Worm (Caenorhabditis elegans) whole organism, L3 larva: ENCODE results near the gene ung-1.

Source experiments
- R02D3.7 ChIP-seq: fragments of 150-350 bp; optimal IDR thresholded peaks from 2 replicates; lab custom pipeline; 2014; ENCODE audit warnings: missing biosample characterization, missing genetic modification characterization
- ZK546.5 ChIP-seq: sonication (generic microtip); optimal IDR thresholded peaks from 2 replicates; lab custom pipeline; 2017; ENCODE audit warnings: missing biosample characterization, missing genetic modification characterization
- aly-2 ChIP-seq: fragments of 150-350 bp; optimal IDR thresholded peaks from 2 replicates; lab custom pipeline; 2014; ENCODE audit warnings: missing biosample characterization, missing genetic modification characterization
- ceh-28 ChIP-seq: fragments of 150-350 bp; optimal IDR thresholded peaks from 2 replicates; lab custom pipeline; 2014; ENCODE audit warnings: missing biosample characterization, missing genetic modification reagents, missing genetic modification characterization
- ceh-82 ChIP-seq: fragments of 150-350 bp; optimal IDR thresholded peaks from 2 replicates; lab custom pipeline; 2014; ENCODE audit warnings: missing biosample characterization, missing genetic modification characterization
- ceh-9 ChIP-seq: sonication (generic microtip); optimal IDR thresholded peaks from 2 replicates; lab custom pipeline; 2018; ENCODE audit warnings: missing biosample characterization, missing genetic modification characterization
- daf-12 ChIP-seq: fragments of 150-350 bp; optimal IDR thresholded peaks from 2 replicates; lab custom pipeline; 2014; ENCODE audit warnings: missing biosample characterization, missing genetic modification reagents, missing genetic modification characterization
- egl-27 ChIP-seq: sonication (generic microtip); optimal IDR thresholded peaks from 4 replicates; lab custom pipeline; 2017; ENCODE audit warnings: missing biosample characterization, missing genetic modification reagents, missing genetic modification characterization
- egl-5 ChIP-seq: fragments of 150-350 bp; optimal IDR thresholded peaks from 2 replicates; lab custom pipeline; 2017; ENCODE audit warnings: missing biosample characterization, missing genetic modification reagents, missing genetic modification characterization, inconsistent platforms
- elt-2 ChIP-seq: sonication (generic microtip); optimal IDR thresholded peaks from 2 replicates; lab custom pipeline; 2016; ENCODE audit warnings: missing genetic modification reagents, mild to moderate bottlenecking, missing genetic modification characterization, missing compliant biosample characterization
- elt-3 ChIP-seq, 3 experiments: fragments of 150-350 bp in 1 of 3; sonication (generic microtip) in 2 of 3; optimal IDR thresholded peaks; 2 replicates in 2 of 3; 4 replicates in 1 of 3; lab custom pipeline; 2014 to 2017; ENCODE audit warnings: missing biosample characterization in 3 of 3, missing genetic modification characterization in 3 of 3
- eor-1 ChIP-seq, 2 experiments: fragments of 150-350 bp; optimal IDR thresholded peaks; 2 replicates each; lab custom pipeline; 2014 to 2018; ENCODE audit warnings: missing biosample characterization in 2 of 2, missing genetic modification characterization in 2 of 2
- fkh-2 ChIP-seq: fragments of 150-350 bp; optimal IDR thresholded peaks from 2 replicates; lab custom pipeline; 2014; ENCODE audit warnings: missing biosample characterization, missing genetic modification reagents, missing genetic modification characterization
- hmg-11 ChIP-seq: sonication (generic microtip); optimal IDR thresholded peaks from 2 replicates; lab custom pipeline; 2016; ENCODE audit warnings: missing genetic modification characterization, missing compliant biosample characterization
- jun-1 ChIP-seq: fragments of 150-350 bp; optimal IDR thresholded peaks from 2 replicates; lab custom pipeline; 2014; ENCODE audit warnings: missing biosample characterization, missing genetic modification reagents, missing genetic modification characterization
- lin-15B ChIP-seq: fragments of 150-350 bp; optimal IDR thresholded peaks from 2 replicates; lab custom pipeline; 2014; ENCODE audit warnings: missing biosample characterization, missing genetic modification characterization
- lin-39 ChIP-seq: fragments of 150-350 bp; optimal IDR thresholded peaks from 2 replicates; lab custom pipeline; 2018; ENCODE audit warnings: missing biosample characterization, missing genetic modification reagents, missing genetic modification characterization
- mdl-1 ChIP-seq: fragments of 150-350 bp; optimal IDR thresholded peaks from 2 replicates; lab custom pipeline; 2014; ENCODE audit warnings: missing biosample characterization, missing genetic modification characterization
- mml-1 ChIP-seq: fragments of 150-350 bp; sonication (generic microtip); optimal IDR thresholded peaks from 3 replicates; lab custom pipeline; 2014; ENCODE audit warnings: missing biosample characterization, missing genetic modification characterization
- nfya-1 ChIP-seq: sonication (generic microtip); optimal IDR thresholded peaks from 2 replicates; lab custom pipeline; 2017; ENCODE audit warnings: missing genetic modification characterization, mild to moderate bottlenecking, missing compliant biosample characterization, antibody characterized with exemption, moderate library complexity; ENCODE audit not compliant: insufficient read depth
- nhr-11 ChIP-seq: fragments of 150-350 bp; optimal IDR thresholded peaks from 2 replicates; lab custom pipeline; 2014; ENCODE audit warnings: missing biosample characterization, missing genetic modification characterization
- nhr-23 ChIP-seq: fragments of 150-350 bp; optimal IDR thresholded peaks from 2 replicates; lab custom pipeline; 2014; ENCODE audit warnings: missing biosample characterization, missing genetic modification reagents, missing genetic modification characterization
- nhr-237 ChIP-seq: fragments of 150-350 bp; optimal IDR thresholded peaks from 2 replicates; lab custom pipeline; 2014; ENCODE audit warnings: missing biosample characterization, missing genetic modification characterization
- nhr-28 ChIP-seq: fragments of 150-350 bp; optimal IDR thresholded peaks from 2 replicates; lab custom pipeline; 2014; ENCODE audit warnings: missing biosample characterization, missing genetic modification characterization
- pha-4 ChIP-seq: fragments of 150-350 bp; optimal IDR thresholded peaks from 2 replicates; lab custom pipeline; 2014; ENCODE audit warnings: missing biosample characterization, missing genetic modification reagents, missing genetic modification characterization
- pqm-1 ChIP-seq: fragments of 150-350 bp; optimal IDR thresholded peaks from 2 replicates; lab custom pipeline; 2017; ENCODE audit warnings: missing biosample characterization, missing genetic modification characterization, inconsistent platforms
- sea-2 ChIP-seq: fragments of 150-350 bp; sonication (generic microtip); optimal IDR thresholded peaks from 4 replicates; lab custom pipeline; 2014; ENCODE audit warnings: missing biosample characterization, missing genetic modification reagents, missing genetic modification characterization
- snpc-4 ChIP-seq: fragments of 150-350 bp; optimal IDR thresholded peaks from 2 replicates; lab custom pipeline; 2014; ENCODE audit warnings: missing biosample characterization, missing genetic modification characterization
- tbx-2 ChIP-seq: sonication (generic microtip); optimal IDR thresholded peaks from 2 replicates; lab custom pipeline; 2016; ENCODE audit warnings: mild to moderate bottlenecking, missing genetic modification characterization, missing compliant biosample characterization
- unc-39 ChIP-seq: sonication (generic microtip); optimal IDR thresholded peaks from 4 replicates; lab custom pipeline; 2017; ENCODE audit warnings: missing biosample characterization, missing genetic modification characterization
- unc-62 ChIP-seq: fragments of 150-350 bp; sonication (generic microtip); optimal IDR thresholded peaks from 4 replicates; lab custom pipeline; 2014; ENCODE audit warnings: missing biosample characterization, missing genetic modification reagents, missing genetic modification characterization
- zag-1 ChIP-seq: fragments of 150-350 bp; optimal IDR thresholded peaks from 2 replicates; lab custom pipeline; 2014; ENCODE audit warnings: missing biosample characterization, missing genetic modification characterization
- ztf-4 ChIP-seq: fragments of 150-350 bp; optimal IDR thresholded peaks from 2 replicates; lab custom pipeline; 2014; ENCODE audit warnings: missing biosample characterization, missing genetic modification characterization

The ung-1 gene

ce11 chrIII:11954150-11954549 is 19.7 kb downstream of the ung-1 start:
- TF ChIP-seq nfya-1 (peak; percentile 85), mml-1 (tag; lab: Kevin White, UChicago) (no peak)

ce11 chrIII:11951111-11951510 is 22.8 kb downstream of the ung-1 start:
- TF ChIP-seq mml-1 (tag; lab: Kevin White, UChicago) = no peak
- no peak for TF ChIP-seq fkh-2 (tag; lab: Kevin White, UChicago)
- TF ChIP-seq elt-2 (tag; lab: Kevin White, UChicago) = no peak
- TF ChIP-seq nhr-28 (tag; lab: Kevin White, UChicago) = no peak
- no peak for TF ChIP-seq unc-39 (tag; lab: Kevin White, UChicago)
- no peak for TF ChIP-seq ceh-9
- TF ChIP-seq egl-5 (tag; lab: Kevin White, UChicago) = no peak
- TF ChIP-seq aly-2 = no peak
- TF ChIP-seq unc-62 = no peak
- TF ChIP-seq nhr-11 (tag; lab: Kevin White, UChicago) = no peak
- TF ChIP-seq eor-1 (tag; optimal IDR thresholded peaks at IDR 0.05; lab: Kevin White, UChicago) = no peak
- no peak for TF ChIP-seq tbx-2 (tag; lab: Kevin White, UChicago)
- TF ChIP-seq lin-15B (tag; lab: Kevin White, UChicago) = no peak
- no peak for TF ChIP-seq elt-3 (tag; optimal IDR thresholded peaks at IDR 0.05; lab: Kevin White, UChicago)
- TF ChIP-seq egl-27 (tag; lab: Kevin White, UChicago) = no peak
- TF ChIP-seq lin-39 = no peak
- no peak for TF ChIP-seq nhr-237 (tag; lab: Kevin White, UChicago)
- no peak for TF ChIP-seq mdl-1 (tag; lab: Kevin White, UChicago)

- TF ChIP-seq elt-2 (tag; lab: Kevin White, UChicago) (peak; percentile 40), nhr-11 (tag; lab: Kevin White, UChicago) (no peak), lin-15B (tag; lab: Kevin White, UChicago) (no peak), ztf-4 (no peak), pha-4 (tag; lab: Kevin White, UChicago) (peak; percentile 37), zag-1 (tag; lab: Kevin White, UChicago) (no peak), unc-39 (tag; lab: Kevin White, UChicago) (no peak), pqm-1 (tag; lab: Kevin White, UChicago) (peak; percentile 40), sea-2 (GFP tag; lab: Kevin White, UChicago) (no peak), nfya-1 (no peak), nhr-23 (no peak), hmg-11 (tag; lab: Kevin White, UChicago) (no peak), R02D3.7 (no peak), snpc-4 (tag; lab: Kevin White, UChicago) (no peak)
These were observed 24.5 kb downstream of the ung-1 start for ce11 chrIII:11949276-11949879.

ce11 chrIII:11948437-11948836 is 25.5 kb downstream of the ung-1 start:
- TF ChIP-seq ztf-4 (no peak), ceh-28 (tag; lab: Kevin White, UChicago) (no peak), aly-2 (no peak), tbx-2 (tag; lab: Kevin White, UChicago) (no peak), ZK546.5 (tag; lab: Kevin White, UChicago) (no peak), pha-4 (tag; lab: Kevin White, UChicago) (peak; percentile 4), ceh-82 (tag; lab: Kevin White, UChicago) (no peak), fkh-2 (tag; lab: Kevin White, UChicago) (no peak), jun-1 (tag; lab: Kevin White, UChicago) (no peak), hmg-11 (tag; lab: Kevin White, UChicago) (no peak), pqm-1 (tag; lab: Kevin White, UChicago) (peak; percentile 13), egl-27 (tag; lab: Kevin White, UChicago) (no peak), daf-12 (tag; lab: Kevin White, UChicago) (no peak), mml-1 (tag; lab: Kevin White, UChicago) (no peak)
- TF ChIP-seq, all 47 proteins: peak for 2

DNA sequence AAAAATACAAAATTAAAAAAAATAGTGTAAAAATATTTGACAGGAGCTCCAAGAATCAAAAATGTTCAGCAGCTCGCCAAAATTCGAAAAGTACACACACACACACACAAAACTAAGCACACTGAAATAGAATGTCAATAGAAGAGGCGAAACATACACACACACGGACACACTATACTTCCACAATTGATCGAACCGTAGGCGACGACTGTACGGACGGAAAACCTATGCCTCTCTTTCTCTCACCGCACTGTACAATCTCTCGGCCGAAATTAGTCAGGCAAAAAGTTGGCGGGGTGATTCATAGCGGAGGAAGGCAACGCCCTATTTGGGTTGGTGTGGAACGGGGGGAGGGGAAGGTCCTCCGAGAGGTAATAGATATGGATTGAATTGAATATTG is 26.4 kb downstream of the ung-1 start:
- TF ChIP-seq elt-2 (tag; lab: Kevin White, UChicago) (peak; percentile 51), mdl-1 (tag; lab: Kevin White, UChicago) (no peak), pqm-1 (tag; lab: Kevin White, UChicago) (peak; percentile 76), nfya-1 (peak; percentile 21), hmg-11 (tag; lab: Kevin White, UChicago) (peak; percentile 27), ceh-28 (tag; lab: Kevin White, UChicago) (no peak), pha-4 (tag; lab: Kevin White, UChicago) (peak; percentile 94)
